Fruit fly (Drosophila melanogaster) whole organism, embryonic: ENCODE data around the gene plx.
A peak's percentile ranks its signal among the peaks of the same experiment; 100 is the strongest.

Experiments used
- Abd-B ChIP-seq: fragments of 200-800 bp; sonication (Bioruptor generic); optimal IDR thresholded peaks from 2 replicates; lab custom pipeline; 2018; ENCODE audit warnings: missing biosample characterization, mild to moderate bottlenecking, missing genetic modification characterization, moderate library complexity
- Adf1 ChIP-seq: fragments of 200-800 bp; sonication (Bioruptor generic); IDR thresholded peaks from 2 replicates; pipeline ENCODE4 v1.3.6; 2022; ENCODE audit warnings: missing biosample characterization, missing genetic modification characterization
- Antp ChIP-seq: fragments of 200-800 bp; sonication (Bioruptor generic); optimal IDR thresholded peaks from 3 replicates; lab custom pipeline; 2016; ENCODE audit warnings: missing biosample characterization, missing genetic modification characterization
- Bgb ChIP-seq: fragments of 200-800 bp; sonication (Bioruptor generic); IDR thresholded peaks from 2 replicates; pipeline ENCODE4 v1.3.6; 2022; ENCODE audit warnings: missing biosample characterization, missing genetic modification characterization; ENCODE audit not compliant: partially characterized antibody
- CG12659 ChIP-seq: fragments of 200-800 bp; sonication (Bioruptor generic); optimal IDR thresholded peaks from 3 replicates; lab custom pipeline; 2017; ENCODE audit warnings: mild to moderate bottlenecking, missing biosample characterization, missing genetic modification reagents, missing genetic modification characterization
- CG12744 ChIP-seq: fragments of 200-800 bp; sonication (Bioruptor generic); optimal IDR thresholded peaks from 2 replicates; lab custom pipeline; 2016; ENCODE audit warnings: missing biosample characterization, missing genetic modification characterization
- CG13296 ChIP-seq: fragments of 200-800 bp; sonication (Bioruptor generic); optimal IDR thresholded peaks from 3 replicates; lab custom pipeline; 2018; ENCODE audit warnings: missing biosample characterization, mild to moderate bottlenecking, missing genetic modification characterization
- CG14050 ChIP-seq: fragments of 200-800 bp; sonication (Bioruptor generic); IDR thresholded peaks from 3 replicates; pipeline ENCODE4 v1.3.6; 2022; ENCODE audit warnings: missing biosample characterization, missing genetic modification characterization
- CG30020 ChIP-seq: fragments of 200-800 bp; optimal IDR thresholded peaks from 2 replicates; lab custom pipeline; 2019; ENCODE audit warnings: missing biosample characterization, mild to moderate bottlenecking, missing genetic modification characterization, moderate library complexity
- CG3163 ChIP-seq: fragments of 200-800 bp; sonication (Bioruptor generic); optimal IDR thresholded peaks from 3 replicates; lab custom pipeline; 2016; ENCODE audit warnings: missing biosample characterization, missing genetic modification characterization
- CG3281 ChIP-seq: fragments of 200-800 bp; sonication (Bioruptor generic); optimal IDR thresholded peaks from 3 replicates; lab custom pipeline; 2017; ENCODE audit warnings: missing biosample characterization, mild to moderate bottlenecking, missing genetic modification characterization
- CG5245 ChIP-seq: fragments of 200-800 bp; sonication (Bioruptor generic); optimal IDR thresholded peaks from 3 replicates; lab custom pipeline; 2016; ENCODE audit warnings: missing biosample characterization, missing genetic modification characterization
- CG5953 ChIP-seq: fragments of 200-800 bp; sonication (Bioruptor generic); IDR thresholded peaks from 2 replicates; pipeline ENCODE4 v1.3.6; 2022; ENCODE audit warnings: missing biosample characterization, missing genetic modification characterization
- CG7357 ChIP-seq: fragments of 200-800 bp; sonication (Bioruptor generic); IDR thresholded peaks from 3 replicates; pipeline ENCODE4 v1.3.6; 2022; ENCODE audit warnings: missing biosample characterization, missing genetic modification characterization
- CG7372 ChIP-seq: fragments of 200-800 bp; sonication (Bioruptor generic); IDR thresholded peaks from 2 replicates; pipeline ENCODE4 v1.3.6; 2022; ENCODE audit warnings: missing biosample characterization, missing genetic modification characterization
- CHES-1-like ChIP-seq: fragments of 200-800 bp; sonication (Bioruptor generic); optimal IDR thresholded peaks from 2 replicates; lab custom pipeline; 2016; ENCODE audit warnings: missing biosample characterization, missing genetic modification characterization
- D19B ChIP-seq: fragments of 200-800 bp; sonication (Bioruptor generic); optimal IDR thresholded peaks from 2 replicates; lab custom pipeline; 2017; ENCODE audit warnings: missing biosample characterization, mild to moderate bottlenecking, missing genetic modification characterization
- ERR ChIP-seq: fragments of 200-800 bp; sonication (Bioruptor generic); optimal IDR thresholded peaks from 2 replicates; lab custom pipeline; 2016; ENCODE audit warnings: missing biosample characterization, missing genetic modification characterization
- Eip74EF ChIP-seq, 2 experiments: fragments of 200-800 bp in 1 of 2; fragments of >200 bp in 1 of 2; sonication (Bioruptor generic) in 1 of 2; optimal IDR thresholded peaks; 2 replicates each; lab custom pipeline; 2017 to 2019; ENCODE audit warnings: missing biosample characterization in 2 of 2, missing genetic modification characterization in 2 of 2, mild to moderate bottlenecking in 1 of 2, moderate library complexity in 1 of 2
- GATAe ChIP-seq: fragments of 200-800 bp; sonication (Bioruptor generic); conservative IDR thresholded peaks from 2 replicates; pipeline ENCODE4 v1.3.6; 2022; ENCODE audit warnings: missing biosample characterization, missing genetic modification characterization
- HLH3B ChIP-seq: fragments of 200-800 bp; sonication (Bioruptor generic); IDR thresholded peaks from 2 replicates; pipeline ENCODE4 v1.3.6; 2022; ENCODE audit warnings: missing biosample characterization, missing genetic modification characterization
- Hr39 ChIP-seq: fragments of >200 bp; optimal IDR thresholded peaks from 2 replicates; lab custom pipeline; 2017
- NK7.1 ChIP-seq: fragments of 200-800 bp; sonication (Bioruptor generic); optimal IDR thresholded peaks from 3 replicates; lab custom pipeline; 2016; ENCODE audit warnings: missing biosample characterization, missing genetic modification characterization
- TFAM ChIP-seq: fragments of 200-800 bp; sonication (Bioruptor generic); optimal IDR thresholded peaks from 2 replicates; lab custom pipeline; 2017; ENCODE audit warnings: missing biosample characterization, missing genetic modification characterization, inconsistent platforms
- Usf ChIP-seq: fragments of 200-800 bp; sonication (Bioruptor generic); optimal IDR thresholded peaks from 2 replicates; lab custom pipeline; 2017; ENCODE audit warnings: missing genotype, missing biosample characterization, missing genetic modification characterization
- abd-A ChIP-seq: fragments of 200-800 bp; sonication (Bioruptor generic); optimal IDR thresholded peaks from 3 replicates; lab custom pipeline; 2019; ENCODE audit warnings: missing biosample characterization, mild to moderate bottlenecking, missing genetic modification characterization, moderate library complexity
- bcd ChIP-seq: fragments of 200-800 bp; sonication (Bioruptor generic); optimal IDR thresholded peaks from 2 replicates; lab custom pipeline; 2017; ENCODE audit warnings: missing biosample characterization, mild to moderate bottlenecking, missing genetic modification characterization
- corto ChIP-seq: fragments of 200-800 bp; sonication (Bioruptor generic); optimal IDR thresholded peaks from 2 replicates; lab custom pipeline; 2016; ENCODE audit warnings: missing biosample characterization, mild to moderate bottlenecking, missing genetic modification characterization, moderate library complexity
- crp ChIP-seq, 2 experiments: fragments of 200-800 bp; sonication (Bioruptor generic); optimal IDR thresholded peaks; 2 replicates in 1 of 2; 3 replicates in 1 of 2; lab custom pipeline; 2017; ENCODE audit warnings: missing biosample characterization in 2 of 2, missing genetic modification characterization in 2 of 2, mild to moderate bottlenecking in 1 of 2, moderate library complexity in 1 of 2
- emc ChIP-seq: fragments of 200-800 bp; sonication (Bioruptor generic); optimal IDR thresholded peaks from 2 replicates; lab custom pipeline; 2016; ENCODE audit warnings: missing biosample characterization, missing genetic modification characterization
- en ChIP-seq: fragments of 200-800 bp; sonication (Bioruptor generic); optimal IDR thresholded peaks from 2 replicates; lab custom pipeline; 2016; ENCODE audit warnings: missing biosample characterization, missing genetic modification characterization
- eyg ChIP-seq: fragments of 200-800 bp; sonication (Bioruptor generic); optimal IDR thresholded peaks from 3 replicates; lab custom pipeline; 2016; ENCODE audit warnings: missing biosample characterization, missing genetic modification characterization
- fu2 ChIP-seq: fragments of 200-800 bp; sonication (Bioruptor generic); optimal IDR thresholded peaks from 2 replicates; lab custom pipeline; 2016; ENCODE audit warnings: missing biosample characterization, missing genetic modification characterization
- grau ChIP-seq: fragments of 200-800 bp; optimal IDR thresholded peaks from 3 replicates; lab custom pipeline; 2019; ENCODE audit warnings: missing biosample characterization, mild to moderate bottlenecking, missing genetic modification characterization, moderate library complexity
- ham ChIP-seq: fragments of 200-800 bp; sonication (Bioruptor generic); IDR thresholded peaks from 2 replicates; pipeline ENCODE4 v1.3.6; 2022; ENCODE audit warnings: missing biosample characterization, missing genetic modification characterization
- insv ChIP-seq, 2 experiments: fragments of 200-800 bp; sonication (Bioruptor generic); optimal IDR thresholded peaks; 3 replicates each; lab custom pipeline; 2016 to 2018; ENCODE audit warnings: missing biosample characterization in 2 of 2, missing genetic modification characterization in 2 of 2
- inv ChIP-seq: fragments of 200-800 bp; sonication (Bioruptor generic); IDR thresholded peaks from 2 replicates; pipeline ENCODE4 v1.3.6; 2022; ENCODE audit warnings: missing biosample characterization, missing genetic modification characterization; ENCODE audit not compliant: partially characterized antibody
- lab ChIP-seq: fragments of 200-800 bp; sonication (Bioruptor generic); optimal IDR thresholded peaks from 3 replicates; lab custom pipeline; 2017; ENCODE audit warnings: missing biosample characterization, missing genetic modification characterization, mild to moderate bottlenecking, moderate library complexity, missing genetic modification reagents
- lola ChIP-seq, 3 experiments: fragments of >200 bp in 2 of 3; fragments of 200-800 bp in 1 of 3; sonication (Bioruptor generic) in 1 of 3; optimal IDR thresholded peaks; 2 replicates each; lab custom pipeline; 2017 to 2019; ENCODE audit warnings: missing biosample characterization in 3 of 3, missing genetic modification characterization in 3 of 3, mild to moderate bottlenecking in 1 of 3, moderate library complexity in 1 of 3
- mirr ChIP-seq: fragments of 200-800 bp; sonication (Bioruptor generic); optimal IDR thresholded peaks from 3 replicates; lab custom pipeline; 2018; ENCODE audit warnings: missing biosample characterization, mild to moderate bottlenecking, missing genetic modification characterization
- nmo ChIP-seq: fragments of 200-800 bp; sonication (Bioruptor generic); optimal IDR thresholded peaks from 2 replicates; lab custom pipeline; 2018; ENCODE audit warnings: missing biosample characterization, mild to moderate bottlenecking, missing genetic modification characterization, moderate library complexity
- otp ChIP-seq: fragments of 200-800 bp; sonication (Bioruptor generic); IDR thresholded peaks from 3 replicates; pipeline ENCODE4, ENCODE4 v1.3.6; 2022; ENCODE audit warnings: missing biosample characterization, missing genetic modification characterization
- pan ChIP-seq, 4 experiments: fragments of >200 bp in 3 of 4; fragments of 200-800 bp in 1 of 4; sonication (Bioruptor generic) in 1 of 4; optimal IDR thresholded peaks in 3 of 4; IDR thresholded peaks in 1 of 4; 2 replicates each; pipeline versions ENCODE4 v1.3.6 to Lab custom; 2017 to 2022; ENCODE audit warnings: missing biosample characterization in 2 of 4, missing genetic modification characterization in 2 of 4, mixed read lengths in 1 of 4
- pb ChIP-seq: fragments of 200-800 bp; sonication (Bioruptor generic); optimal IDR thresholded peaks from 3 replicates; lab custom pipeline; 2016; ENCODE audit warnings: missing biosample characterization, missing genetic modification characterization
- scrt ChIP-seq: fragments of 200-800 bp; sonication (Bioruptor generic); optimal IDR thresholded peaks from 2 replicates; lab custom pipeline; 2018; ENCODE audit warnings: missing biosample characterization, mild to moderate bottlenecking, missing genetic modification characterization, moderate library complexity
- sug ChIP-seq: fragments of 200-800 bp; optimal IDR thresholded peaks from 2 replicates; lab custom pipeline; 2019; ENCODE audit warnings: missing biosample characterization, mild to moderate bottlenecking, missing genetic modification characterization, moderate library complexity
- tll ChIP-seq, 2 experiments: fragments of 200-800 bp in 1 of 2; fragments of >200 bp in 1 of 2; sonication (Bioruptor generic) in 1 of 2; optimal IDR thresholded peaks; 2 replicates each; lab custom pipeline; 2017 to 2019; ENCODE audit warnings: missing biosample characterization in 2 of 2, missing genetic modification characterization in 2 of 2, mild to moderate bottlenecking in 1 of 2, moderate library complexity in 1 of 2
- wek ChIP-seq: fragments of 200-800 bp; sonication (Bioruptor generic); optimal IDR thresholded peaks from 3 replicates; lab custom pipeline; 2018; ENCODE audit warnings: missing biosample characterization, mild to moderate bottlenecking, missing genetic modification characterization, moderate library complexity

plx gene

dm6 chr3R:5682921-5683748 is 2.5 kb upstream of the plx start (continued):
- TF ChIP-seq NK7.1, result no peak
- no peak for TF ChIP-seq emc (GFP tag; lab: Kevin White, UChicago)
- TF ChIP-seq CG7372 (GFP tag; lab: Robert Waterston, UW), result no peak
- no peak for TF ChIP-seq D19B (GFP tag; lab: Kevin White, UChicago)
- TF ChIP-seq tll (GFP tag; optimal IDR thresholded peaks at IDR 0.05; lab: Kevin White, UChicago), result no peak
- TF ChIP-seq inv (GFP tag; lab: Robert Waterston, UW), result no peak
- no peak for TF ChIP-seq CG7357 (GFP tag; lab: Robert Waterston, UW)
- peak in 1 of 3 experiments; percentile 75 for TF ChIP-seq lola (GFP tag; optimal IDR thresholded peaks at IDR 0.05; lab: Kevin White, UChicago)
- no peak for TF ChIP-seq eyg (GFP tag; lab: Kevin White, UChicago)
- peak; percentile 1 for TF ChIP-seq en (GFP tag; lab: Kevin White, UChicago)
- TF ChIP-seq CG12659 (GFP tag; lab: Kevin White, UChicago), result no peak
- TF ChIP-seq Adf1, result no peak
- TF ChIP-seq Usf (GFP tag; lab: Kevin White, UChicago), result peak; percentile 10
- TF ChIP-seq CG3281, result peak; percentile 3
- no peak for TF ChIP-seq Bgb (GFP tag; lab: Robert Waterston, UW)
- TF ChIP-seq Eip74EF (GFP tag; optimal IDR thresholded peaks at IDR 0.05; lab: Kevin White, UChicago), result peak in 1 of 2 experiments; percentile 75
- no peak for TF ChIP-seq abd-A
- TF ChIP-seq GATAe (GFP tag; lab: Robert Waterston, UW), result no peak
- no peak for TF ChIP-seq sug
- peak; percentile 34 for TF ChIP-seq Abd-B (GFP tag; lab: Kevin White, UChicago)
- no peak for TF ChIP-seq mirr (GFP tag; lab: Kevin White, UChicago)
- TF ChIP-seq Antp (GFP tag; lab: Kevin White, UChicago), result peak; percentile 15
- peak; percentile 98 for TF ChIP-seq grau (tag; lab: Kevin White, UChicago)
- peak; percentile 48 for TF ChIP-seq scrt
- TF ChIP-seq TFAM (GFP tag; lab: Kevin White, UChicago), result no peak
- peak in 1 of 2 experiments; percentile 72 for TF ChIP-seq insv (GFP tag; optimal IDR thresholded peaks at IDR 0.05; lab: Kevin White, UChicago)
- TF ChIP-seq otp (GFP tag; lab: Robert Waterston, UW), result 0 out of 3 replicates have a peak, but pooled peaks have one; percentile 16
- no peak for TF ChIP-seq CHES-1-like
- no peak for TF ChIP-seq CG3163 (GFP tag; lab: Kevin White, UChicago)
- no peak for TF ChIP-seq crp (GFP tag; optimal IDR thresholded peaks at IDR 0.05; lab: Kevin White, UChicago)
- TF ChIP-seq lab (GFP tag; lab: Kevin White, UChicago), result no peak
- no peak for TF ChIP-seq fu2 (GFP tag; lab: Kevin White, UChicago)
- TF ChIP-seq corto (GFP tag; lab: Kevin White, UChicago), result no peak
- TF ChIP-seq CG14050 (GFP tag; lab: Robert Waterston, UW), result no peak
- peak; percentile 71 for TF ChIP-seq HLH3B (GFP tag; lab: Robert Waterston, UW)
- TF ChIP-seq CG5245 (GFP tag; lab: Kevin White, UChicago), result peak; percentile 56
- peak; percentile 77 for TF ChIP-seq CG5953 (GFP tag; lab: Robert Waterston, UW)
- TF ChIP-seq ERR, result no peak
- peak; percentile 73 for TF ChIP-seq nmo (GFP tag; lab: Kevin White, UChicago)
- peak; percentile 23 for TF ChIP-seq bcd
- no peak for TF ChIP-seq CG12744 (GFP tag; lab: Kevin White, UChicago)
- peak; percentile 22 for TF ChIP-seq pb
- peak; percentile 2 for TF ChIP-seq CG30020
- TF ChIP-seq CG13296 (GFP tag; lab: Kevin White, UChicago), result no peak
- TF ChIP-seq wek, result no peak
- no peak for TF ChIP-seq Hr39 (lab: Kevin White, UChicago)
- no peak for TF ChIP-seq pan (optimal IDR thresholded peaks at IDR 0.05; lab: Kevin White, UChicago)
- peak in 1 of 2 experiments; percentile 70 for TF ChIP-seq pan (GFP tag; optimal IDR thresholded peaks at IDR 0.05 in 1 of 2, IDR thresholded peaks at IDR 0.05 in 1 of 2)
- no peak for TF ChIP-seq ham
